Worm (Caenorhabditis elegans) whole organism, L4 larva: Measurements from ENCODE around the gene C50F4.10.

Source experiments
- F26F4.8 ChIP-seq: fragments of 200-800 bp; sonication (Bioruptor generic); conservative IDR thresholded peaks from 2 replicates; pipeline ENCODE4 v1.3.6; 2022; ENCODE audit warnings: missing genetic modification characterization, missing compliant biosample characterization
- F37D6.2 ChIP-seq: sonication (generic microtip); optimal IDR thresholded peaks from 2 replicates; lab custom pipeline; 2016; ENCODE audit warnings: mild to moderate bottlenecking, missing genetic modification characterization, missing compliant biosample characterization
- F44E2.7 ChIP-seq: fragments of 200-800 bp; sonication (Bioruptor generic); IDR thresholded peaks from 2 replicates; pipeline ENCODE4 v2.1.2; 2022; ENCODE audit warnings: missing genetic modification characterization, missing compliant biosample characterization
- F49E8.2 ChIP-seq: sonication (generic microtip); optimal IDR thresholded peaks from 2 replicates; lab custom pipeline; 2016; ENCODE audit warnings: missing compliant biosample characterization, mild to moderate bottlenecking, missing genetic modification characterization, borderline replicate concordance
- R02D3.7 ChIP-seq: fragments of 150-350 bp; sonication (generic microtip); optimal IDR thresholded peaks from 3 replicates; lab custom pipeline; 2014; ENCODE audit warnings: missing biosample characterization, missing genetic modification characterization
- T26A8.4 ChIP-seq: fragments of 200-800 bp; sonication (Bioruptor generic); IDR thresholded peaks from 2 replicates; pipeline ENCODE4 v1.3.6; 2022; ENCODE audit warnings: missing genetic modification characterization, missing compliant biosample characterization
- Y105C5A.15 ChIP-seq: fragments of 200-800 bp; sonication (Bioruptor generic); IDR thresholded peaks from 2 replicates; pipeline ENCODE4 v1.3.6; 2022; ENCODE audit warnings: missing genetic modification characterization, missing compliant biosample characterization
- Y48G9A.11 ChIP-seq: fragments of 200-800 bp; sonication (Bioruptor generic); IDR thresholded peaks from 2 replicates; pipeline ENCODE4 v1.3.6; 2022; ENCODE audit warnings: missing genetic modification reagents, missing genetic modification characterization, missing compliant biosample characterization
- Y75B8A.6 ChIP-seq: fragments of 200-800 bp; sonication (Bioruptor generic); IDR thresholded peaks from 2 replicates; pipeline ENCODE4 v1.3.6; 2022; ENCODE audit warnings: missing genetic modification reagents, missing genetic modification characterization, missing compliant biosample characterization
- ZK546.5 ChIP-seq, 2 experiments: sonication (generic microtip); optimal IDR thresholded peaks; 2 replicates each; lab custom pipeline; 2017; ENCODE audit warnings: missing biosample characterization in 2 of 2, missing genetic modification characterization in 2 of 2
- aha-1 ChIP-seq: fragments of 150-350 bp; peaks from one replicate; lab custom pipeline; 2014; ENCODE audit warnings: missing biosample characterization, missing genetic modification characterization
- arid-1 ChIP-seq: fragments of 200-800 bp; sonication (Bioruptor generic); conservative IDR thresholded peaks from 2 replicates; pipeline ENCODE4 v1.3.6; 2022; ENCODE audit warnings: missing genetic modification reagents, missing genetic modification characterization, missing compliant biosample characterization
- attf-4 ChIP-seq: sonication (generic microtip); optimal IDR thresholded peaks from 3 replicates; lab custom pipeline; 2017; ENCODE audit warnings: missing biosample characterization, missing genetic modification characterization
- ceh-20 ChIP-seq: fragments of 200-800 bp; sonication (Bioruptor generic); IDR thresholded peaks from 2 replicates; pipeline ENCODE4 v1.3.6; 2022; ENCODE audit warnings: missing genetic modification reagents, missing genetic modification characterization, missing compliant biosample characterization
- ceh-32 ChIP-seq: sonication (generic microtip); optimal IDR thresholded peaks from 2 replicates; lab custom pipeline; 2016; ENCODE audit warnings: mild to moderate bottlenecking, missing genetic modification characterization, missing compliant biosample characterization; ENCODE audit not compliant: poor library complexity
- ceh-82 ChIP-seq: sonication (generic microtip); optimal IDR thresholded peaks from 2 replicates; lab custom pipeline; 2017; ENCODE audit warnings: missing biosample characterization, missing genetic modification characterization
- ces-1 ChIP-seq: fragments of 150-350 bp; sonication (generic microtip); optimal IDR thresholded peaks from 4 replicates; lab custom pipeline; 2014; ENCODE audit warnings: missing biosample characterization, missing genetic modification reagents, missing genetic modification characterization
- daf-12 ChIP-seq: fragments of 150-350 bp; optimal IDR thresholded peaks from 2 replicates; lab custom pipeline; 2014; ENCODE audit warnings: missing biosample characterization, missing genetic modification reagents, missing genetic modification characterization
- daf-16 ChIP-seq, 3 experiments: sonication (generic microtip); optimal IDR thresholded peaks; 2 replicates each; lab custom pipeline; 2016 to 2017; ENCODE audit warnings: missing genetic modification characterization in 3 of 3, missing genetic modification reagents in 3 of 3, mild to moderate bottlenecking in 2 of 3, missing compliant biosample characterization in 2 of 3, missing biosample characterization in 1 of 3, moderate library complexity in 1 of 3
- dmd-9 ChIP-seq: fragments of 200-800 bp; sonication (Bioruptor generic); IDR thresholded peaks from 2 replicates; pipeline ENCODE4 v1.3.6; 2022; ENCODE audit warnings: missing genetic modification reagents, missing genetic modification characterization, missing compliant biosample characterization
- dpl-1 ChIP-seq: fragments of 150-350 bp; optimal IDR thresholded peaks from 2 replicates; lab custom pipeline; 2014; ENCODE audit warnings: missing biosample characterization, missing genetic modification reagents, missing genetic modification characterization
- fkh-10 ChIP-seq: fragments of 150-350 bp; optimal IDR thresholded peaks from 2 replicates; lab custom pipeline; 2014; ENCODE audit warnings: missing biosample characterization, missing genetic modification reagents, missing genetic modification characterization
- hif-1 ChIP-seq, 2 experiments: sonication (generic microtip); optimal IDR thresholded peaks; 2 replicates each; lab custom pipeline; 2016 to 2017; ENCODE audit warnings: missing compliant biosample characterization in 2 of 2, missing genetic modification characterization in 2 of 2, missing genetic modification reagents in 2 of 2, missing genotype in 2 of 2, mild to moderate bottlenecking in 1 of 2
- hlh-30 ChIP-seq: sonication (generic microtip); optimal IDR thresholded peaks from 2 replicates; lab custom pipeline; 2017; ENCODE audit warnings: antibody characterized with exemption, mild to moderate bottlenecking, missing genetic modification characterization, missing compliant biosample characterization; ENCODE audit not compliant: insufficient read depth
- hmg-1.1 ChIP-seq: fragments of 200-800 bp; sonication (Bioruptor generic); IDR thresholded peaks from 2 replicates; pipeline ENCODE4 v1.3.6; 2022; ENCODE audit warnings: missing genetic modification reagents, missing genetic modification characterization, missing compliant biosample characterization
- lin-15B ChIP-seq: fragments of 150-350 bp; sonication (generic microtip); optimal IDR thresholded peaks from 3 replicates; lab custom pipeline; 2014; ENCODE audit warnings: missing biosample characterization, missing genetic modification characterization
- lin-29 ChIP-seq: fragments of 200-800 bp; sonication (Bioruptor generic); IDR thresholded peaks from 2 replicates; pipeline ENCODE4 v1.3.6; 2022; ENCODE audit warnings: missing genetic modification reagents, missing genetic modification characterization, missing compliant biosample characterization
- madf-5 ChIP-seq, 2 experiments: fragments of 200-800 bp; sonication (Bioruptor generic); IDR thresholded peaks; 2 replicates each; pipeline ENCODE4 v1.3.6; 2022; ENCODE audit warnings: missing compliant biosample characterization in 2 of 2, missing genetic modification characterization in 2 of 2
- madf-9 ChIP-seq: fragments of 200-800 bp; sonication (Bioruptor generic); conservative IDR thresholded peaks from 2 replicates; pipeline ENCODE4 v1.3.6; 2022; ENCODE audit warnings: missing genetic modification reagents, missing genetic modification characterization, missing compliant biosample characterization
- mdl-1 ChIP-seq, 2 experiments: fragments of 150-350 bp in 1 of 2; sonication (generic microtip) in 1 of 2; optimal IDR thresholded peaks; 2 replicates each; lab custom pipeline; 2014 to 2017; ENCODE audit warnings: missing biosample characterization in 2 of 2, missing genetic modification characterization in 2 of 2
- mes-2 ChIP-seq: sonication (generic microtip); optimal IDR thresholded peaks from 2 replicates; lab custom pipeline; 2016; ENCODE audit warnings: missing genotype, mild to moderate bottlenecking, missing genetic modification characterization, missing compliant biosample characterization; ENCODE audit not compliant: poor library complexity, severe bottlenecking
- nhr-10 ChIP-seq: fragments of 150-350 bp; optimal IDR thresholded peaks from 2 replicates; lab custom pipeline; 2014; ENCODE audit warnings: missing biosample characterization, missing genetic modification characterization
- nhr-102 ChIP-seq: sonication (generic microtip); optimal IDR thresholded peaks from 2 replicates; lab custom pipeline; 2016; ENCODE audit warnings: mild to moderate bottlenecking, missing genetic modification characterization, moderate library complexity, missing compliant biosample characterization
- nhr-237 ChIP-seq: sonication (generic microtip); optimal IDR thresholded peaks from 2 replicates; lab custom pipeline; 2017; ENCODE audit warnings: missing biosample characterization, missing genetic modification characterization
- nhr-28 ChIP-seq: fragments of 150-350 bp; optimal IDR thresholded peaks from 2 replicates; lab custom pipeline; 2014; ENCODE audit warnings: missing biosample characterization, missing genetic modification characterization
- nhr-48 ChIP-seq: sonication (generic microtip); optimal IDR thresholded peaks from 2 replicates; lab custom pipeline; 2016; ENCODE audit warnings: mild to moderate bottlenecking, missing genetic modification characterization, missing compliant biosample characterization
- nhr-6 ChIP-seq: fragments of 150-350 bp; optimal IDR thresholded peaks from 2 replicates; lab custom pipeline; 2014; ENCODE audit warnings: missing biosample characterization, missing genetic modification characterization
- pha-4 ChIP-seq, 2 experiments: fragments of 150-350 bp in 1 of 2; fragments of 200-800 bp in 1 of 2; sonication (Bioruptor generic) in 1 of 2; IDR thresholded peaks in 1 of 2; optimal IDR thresholded peaks in 1 of 2; 2 replicates each; pipeline versions ENCODE4 v1.3.6 to Lab custom; 2014 to 2022; ENCODE audit warnings: missing genetic modification characterization in 2 of 2, missing genetic modification reagents in 2 of 2, missing biosample characterization in 1 of 2, missing compliant biosample characterization in 1 of 2
- sdz-12 ChIP-seq: fragments of 200-800 bp; sonication (Bioruptor generic); optimal IDR thresholded peaks from 2 replicates; lab custom pipeline; 2018; ENCODE audit warnings: mild to moderate bottlenecking, missing genetic modification characterization, missing compliant biosample characterization
- skn-1 ChIP-seq: fragments of 150-350 bp; optimal IDR thresholded peaks from 2 replicates; lab custom pipeline; 2014; ENCODE audit warnings: missing biosample characterization, missing genetic modification characterization
- snpc-4 ChIP-seq: fragments of 150-350 bp; optimal IDR thresholded peaks from 2 replicates; lab custom pipeline; 2014; ENCODE audit warnings: missing biosample characterization, missing genetic modification characterization
- spr-1 ChIP-seq: sonication (generic microtip); optimal IDR thresholded peaks from 2 replicates; lab custom pipeline; 2016; ENCODE audit warnings: mild to moderate bottlenecking, missing genetic modification characterization, missing compliant biosample characterization
- tra-1 ChIP-seq: fragments of 200-800 bp; sonication (Bioruptor generic); IDR thresholded peaks from 2 replicates; pipeline ENCODE4 v1.3.6; 2022; ENCODE audit warnings: missing genetic modification reagents, missing genetic modification characterization, missing compliant biosample characterization
- unc-62 ChIP-seq, 3 experiments: fragments of 150-350 bp in 1 of 3; sonication (generic microtip); optimal IDR thresholded peaks in 2 of 3; peaks in 1 of 3; 1 replicate in 1 of 3; 2 replicates in 2 of 3; lab custom pipeline; 2014 to 2017; ENCODE audit warnings: missing biosample characterization in 3 of 3, missing genetic modification characterization in 3 of 3, missing genetic modification reagents in 3 of 3, missing genotype in 1 of 3
- vab-7 ChIP-seq: fragments of 200-800 bp; sonication (Bioruptor generic); IDR thresholded peaks from 2 replicates; pipeline ENCODE4 v1.3.6; 2022; ENCODE audit warnings: missing genetic modification reagents, missing genetic modification characterization, missing compliant biosample characterization
- zfp-3 ChIP-seq: fragments of 200-800 bp; sonication (Bioruptor generic); conservative IDR thresholded peaks from 2 replicates; pipeline ENCODE4 v1.3.6; 2022; ENCODE audit warnings: missing genetic modification reagents, missing genetic modification characterization, missing compliant biosample characterization
- zip-2 ChIP-seq: fragments of 150-350 bp; optimal IDR thresholded peaks from 2 replicates; lab custom pipeline; 2014; ENCODE audit warnings: missing biosample characterization, missing genetic modification characterization
- ztf-11 ChIP-seq: fragments of 150-350 bp; optimal IDR thresholded peaks from 2 replicates; lab custom pipeline; 2014; ENCODE audit warnings: missing biosample characterization, missing genetic modification characterization

The C50F4.10 gene

DNA sequence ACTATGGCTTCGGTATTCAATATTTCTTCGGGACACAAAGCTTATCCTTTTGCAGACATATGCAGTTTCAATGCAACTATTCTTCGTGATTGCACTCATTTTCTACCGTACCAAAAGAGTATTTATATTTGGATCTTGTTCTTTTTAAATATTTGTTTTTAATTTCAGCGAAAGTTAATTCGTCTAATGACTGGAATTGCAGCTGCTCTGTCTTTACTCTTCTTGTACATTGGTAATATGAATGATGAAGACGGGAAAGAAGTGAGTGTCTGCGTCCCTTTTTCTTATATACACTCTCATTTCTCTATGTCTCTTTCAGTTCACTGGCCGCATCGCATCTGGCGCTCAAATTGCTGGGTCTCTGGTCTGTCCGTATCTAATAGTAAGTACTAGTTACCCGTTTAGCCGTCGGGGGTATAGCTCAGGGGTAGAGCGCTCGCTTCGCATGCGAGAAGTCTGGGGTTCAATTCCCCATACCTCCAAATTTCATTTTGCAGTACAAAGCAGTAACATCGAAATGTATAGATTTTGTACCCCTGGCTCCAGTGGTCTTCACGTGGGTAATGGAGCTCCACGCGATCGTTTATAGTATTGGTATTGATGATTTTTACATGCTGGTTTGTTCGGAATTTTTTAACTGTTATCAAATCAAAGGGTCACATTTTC lies 28.1 kb downstream of the C50F4.10 start (continued):
- TF ChIP-seq mes-2: peak; percentile 71
- TF ChIP-seq dmd-9 (GFP tag; lab: Robert Waterston, UW): 0 out of 2 replicates have a peak, but pooled peaks have one; percentile 49
- 0 out of 2 replicates have a peak, but pooled peaks have one; percentile 59 for TF ChIP-seq zfp-3 (GFP tag; lab: Robert Waterston, UW)
- no peak for TF ChIP-seq daf-12
- no peak for TF ChIP-seq fkh-10
- TF ChIP-seq lin-15B (tag; lab: Kevin White, UChicago): no peak
- TF ChIP-seq aha-1 (tag; lab: Kevin White, UChicago): peak; percentile 95
- TF ChIP-seq snpc-4 (tag; lab: Kevin White, UChicago): peak; percentile 81
- TF ChIP-seq vab-7 (GFP tag; lab: Robert Waterston, UW): peak; percentile 80
- TF ChIP-seq hif-1 (tag; optimal IDR thresholded peaks at IDR 0.05; lab: Kevin White, UChicago): peak; percentile 14 to 45
- TF ChIP-seq hlh-30 (tag; lab: Kevin White, UChicago): peak; percentile 6
- peak; percentile 72 to 73; a peak in 1 of 4 replicates for TF ChIP-seq madf-5 (GFP tag; IDR thresholded peaks at IDR 0.05; lab: Robert Waterston, UW)
- TF ChIP-seq Y75B8A.6 (GFP tag; lab: Robert Waterston, UW): 0 out of 2 replicates have a peak, but pooled peaks have one; percentile 80
- peak; percentile 41 for TF ChIP-seq spr-1 (tag; lab: Kevin White, UChicago)
- peak; percentile 56; the same call in 1 of the 2 replicates for TF ChIP-seq lin-29 (GFP tag; lab: Robert Waterston, UW)
- TF ChIP-seq mdl-1 (tag; optimal IDR thresholded peaks at IDR 0.05; lab: Kevin White, UChicago): no peak
- no peak for TF ChIP-seq sdz-12 (GFP tag; lab: Kevin White, UChicago)
- no peak for TF ChIP-seq Y105C5A.15 (GFP tag; lab: Robert Waterston, UW)
- peak in 1 of 2 experiments; percentile 93 for TF ChIP-seq unc-62 (GFP tag; optimal IDR thresholded peaks at IDR 0.05 in 1 of 2; lab: Kevin White, UChicago)
- no peak for TF ChIP-seq unc-62 (tag; optimal IDR thresholded peaks at IDR 0.05; lab: Kevin White, UChicago)
- no peak for TF ChIP-seq ceh-82
- TF ChIP-seq hmg-1.1 (GFP tag; lab: Robert Waterston, UW): peak; percentile 87
- TF ChIP-seq attf-4: no peak
- TF ChIP-seq Y48G9A.11 (GFP tag; lab: Robert Waterston, UW): peak; percentile 76
- peak; percentile 88 for TF ChIP-seq T26A8.4 (GFP tag; lab: Robert Waterston, UW)
- TF ChIP-seq zip-2 (tag; lab: Kevin White, UChicago): no peak
- no peak for TF ChIP-seq nhr-6 (tag; lab: Kevin White, UChicago)
- TF ChIP-seq skn-1 (tag; lab: Kevin White, UChicago): no peak
- peak; percentile 21 for TF ChIP-seq dpl-1
- TF ChIP-seq ztf-11 (tag; lab: Kevin White, UChicago): no peak
- TF ChIP-seq daf-16 (GFP tag; optimal IDR thresholded peaks at IDR 0.05; lab: Kevin White, UChicago): peak in 1 of 2 experiments; percentile 81
- TF ChIP-seq daf-16 (tag; optimal IDR thresholded peaks at IDR 0.05; lab: Kevin White, UChicago): peak; percentile 51
- no peak for TF ChIP-seq ces-1 (GFP tag; lab: Kevin White, UChicago)
- peak; percentile 59 for TF ChIP-seq nhr-28 (tag; lab: Kevin White, UChicago)
- peak; percentile 77; the same call in 1 of the 2 replicates for TF ChIP-seq F26F4.8 (GFP tag; lab: Robert Waterston, UW)
- TF ChIP-seq ceh-32 (tag; lab: Kevin White, UChicago): no peak
- TF ChIP-seq madf-9: peak; percentile 79
- TF ChIP-seq F37D6.2 (tag; lab: Kevin White, UChicago): peak; percentile 35
- TF ChIP-seq nhr-10: no peak
- TF ChIP-seq ceh-20 (GFP tag; lab: Robert Waterston, UW): peak; percentile 84
- no peak for TF ChIP-seq ZK546.5 (tag; optimal IDR thresholded peaks at IDR 0.05; lab: Kevin White, UChicago)
- peak; percentile 85 for TF ChIP-seq tra-1
- no peak for TF ChIP-seq F49E8.2 (tag; lab: Kevin White, UChicago)
- TF ChIP-seq F44E2.7: 0 out of 2 replicates have a peak, but pooled peaks have one; percentile 69
- TF ChIP-seq nhr-237 (tag; lab: Kevin White, UChicago): no peak
- TF ChIP-seq arid-1: peak; percentile 78
- peak; percentile 68 for TF ChIP-seq nhr-102
- peak; percentile 88; the same call in 1 of the 2 replicates for TF ChIP-seq pha-4 (GFP tag; IDR thresholded peaks at IDR 0.05; lab: Robert Waterston, UW)
- TF ChIP-seq pha-4 (tag; optimal IDR thresholded peaks at IDR 0.05; lab: Kevin White, UChicago): no peak
- peak; percentile 75 for TF ChIP-seq nhr-48 (tag; lab: Kevin White, UChicago)
- TF ChIP-seq R02D3.7 (tag; lab: Kevin White, UChicago): no peak
